Fruit fly (Drosophila melanogaster) whole organism: ENCODE results near the gene fln.

Experiments used
- CG8478 ChIP-seq: fragments of >200 bp; optimal IDR thresholded peaks from 2 replicates; lab custom pipeline; 2018; ENCODE audit warnings: inconsistent platforms
- Dll ChIP-seq: fragments of >200 bp; optimal IDR thresholded peaks from 2 replicates; lab custom pipeline; 2017
- EcR ChIP-seq, 2 experiments: fragments of >200 bp; optimal IDR thresholded peaks; 2 replicates each; lab custom pipeline; 2017; ENCODE audit warnings: missing biosample characterization in 2 of 2, missing genetic modification characterization in 2 of 2, missing genetic modification reagents in 2 of 2
- pan ChIP-seq: fragments of >200 bp; optimal IDR thresholded peaks from 2 replicates; lab custom pipeline; 2017
- psq ChIP-seq: fragments of >200 bp; optimal IDR thresholded peaks from 2 replicates; lab custom pipeline; 2017
- usp ChIP-seq: fragments of >200 bp; optimal IDR thresholded peaks from 2 replicates; lab custom pipeline; 2017; ENCODE audit warnings: missing biosample characterization, missing genetic modification characterization, mixed read lengths

fln gene

dm6 chr3L:19991714-19992231 is 753 bp upstream of the fln start, which contains the start of the genes CG7646 and Nca:
Gene CG7646, plus strand, starts transcription at chr3L:19991887.
Gene Nca, plus strand, starts transcription at chr3L:19991887.
- TF ChIP-seq psq (lab: Kevin White, UChicago) (no peak), EcR (GFP tag; optimal IDR thresholded peaks at IDR 0.05; lab: Kevin White, UChicago) (no peak), Dll (lab: Kevin White, UChicago) (no peak), pan (lab: Kevin White, UChicago) (no peak), CG8478 (lab: Kevin White, UChicago) (no peak)

dm6 chr3L:19988891-19989290 is 2.1 kb downstream of the fln start, which contains the start of gene Csas:
Gene Csas, minus strand, starts transcription at chr3L:19988991.
- TF ChIP-seq pan (lab: Kevin White, UChicago) (no peak), usp (GFP tag; lab: Kevin White, UChicago) (no peak), Dll (lab: Kevin White, UChicago) (no peak), psq (lab: Kevin White, UChicago) (no peak), CG8478 (lab: Kevin White, UChicago) (no peak), EcR (GFP tag; optimal IDR thresholded peaks at IDR 0.05; lab: Kevin White, UChicago) (no peak)

- TF ChIP-seq psq (lab: Kevin White, UChicago), result no peak
- no peak for TF ChIP-seq EcR (GFP tag; optimal IDR thresholded peaks at IDR 0.05; lab: Kevin White, UChicago)
- TF ChIP-seq usp (GFP tag; lab: Kevin White, UChicago), result no peak
- TF ChIP-seq pan (lab: Kevin White, UChicago), result no peak
- no peak for TF ChIP-seq CG8478 (lab: Kevin White, UChicago)
- TF ChIP-seq Dll (lab: Kevin White, UChicago), result no peak
These were observed 5.3 kb downstream of the fln start, which contains the start of the genes hale and schuy for dm6 chr3L:19985768-19986167. Gene hale, minus strand, starts transcription at chr3L:19985868. Gene schuy, plus strand, starts transcription at chr3L:19986093.

dm6 chr3L:19981385-19981784 is 9.6 kb downstream of the fln start, which contains the start of gene CG17732:
Gene CG17732, plus strand, starts transcription at chr3L:19981685.
- TF ChIP-seq Dll (lab: Kevin White, UChicago) (no peak), usp (GFP tag; lab: Kevin White, UChicago) (no peak), pan (lab: Kevin White, UChicago) (no peak), psq (lab: Kevin White, UChicago) (no peak), CG8478 (lab: Kevin White, UChicago) (no peak), EcR (GFP tag; optimal IDR thresholded peaks at IDR 0.05; lab: Kevin White, UChicago) (no peak)

- TF ChIP-seq pan (lab: Kevin White, UChicago) (no peak), CG8478 (lab: Kevin White, UChicago) (no peak), EcR (GFP tag; optimal IDR thresholded peaks at IDR 0.05; lab: Kevin White, UChicago) (no peak), Dll (lab: Kevin White, UChicago) (no peak), usp (GFP tag; lab: Kevin White, UChicago) (no peak), psq (lab: Kevin White, UChicago) (no peak)
These were observed 11.4 kb downstream of the fln start, which contains the start of gene CG14182 for dm6 chr3L:19979592-19979991. Gene CG14182, minus strand, starts transcription at chr3L:19979812.

- TF ChIP-seq EcR (GFP tag; optimal IDR thresholded peaks at IDR 0.05; lab: Kevin White, UChicago) (no peak), usp (GFP tag; lab: Kevin White, UChicago) (no peak), psq (lab: Kevin White, UChicago) (no peak), Dll (lab: Kevin White, UChicago) (no peak), CG8478 (lab: Kevin White, UChicago) (no peak), pan (lab: Kevin White, UChicago) (no peak)
These were observed 12.9 kb downstream of the fln start for dm6 chr3L:19978088-19978487.

dm6 chr3L:19968725-19969598 is 22.1 kb downstream of the fln start:
- TF ChIP-seq pan (lab: Kevin White, UChicago) (no peak), Dll (lab: Kevin White, UChicago) (no peak), usp (GFP tag; lab: Kevin White, UChicago) (no peak)

dm6 chr3L:19961805-19962204 is 29.2 kb downstream of the fln start:
- TF ChIP-seq CG8478 (lab: Kevin White, UChicago) (no peak), psq (lab: Kevin White, UChicago) (no peak), Dll (lab: Kevin White, UChicago) (no peak), pan (lab: Kevin White, UChicago) (no peak), usp (GFP tag; lab: Kevin White, UChicago) (no peak), EcR (GFP tag; optimal IDR thresholded peaks at IDR 0.05; lab: Kevin White, UChicago) (no peak)

dm6 chr3L:19955699-19956098 is 35.3 kb downstream of the fln start, which contains the start of gene CG42263:
Gene CG42263, minus strand, starts transcription at chr3L:19955799.
- TF ChIP-seq Dll (lab: Kevin White, UChicago), result no peak
- no peak for TF ChIP-seq usp (GFP tag; lab: Kevin White, UChicago)
- TF ChIP-seq pan (lab: Kevin White, UChicago), result no peak
- no peak for TF ChIP-seq EcR (GFP tag; optimal IDR thresholded peaks at IDR 0.05; lab: Kevin White, UChicago)
- no peak for TF ChIP-seq CG8478 (lab: Kevin White, UChicago)
- TF ChIP-seq psq (lab: Kevin White, UChicago), result no peak

dm6 chr3L:19954426-19954825 is 36.6 kb downstream of the fln start, which contains the start of gene CG42654:
Gene CG42654, minus strand, starts transcription at chr3L:19954526.
- TF ChIP-seq psq (lab: Kevin White, UChicago) (no peak), usp (GFP tag; lab: Kevin White, UChicago) (no peak), Dll (lab: Kevin White, UChicago) (no peak)

dm6 chr3L:19953612-19954011 is 37.4 kb downstream of the fln start, which contains the start of gene CG42655:
Gene CG42655, minus strand, starts transcription at chr3L:19953712.
- TF ChIP-seq Dll (lab: Kevin White, UChicago) (no peak), CG8478 (lab: Kevin White, UChicago) (no peak), psq (lab: Kevin White, UChicago) (no peak), usp (GFP tag; lab: Kevin White, UChicago) (no peak), pan (lab: Kevin White, UChicago) (no peak), EcR (GFP tag; optimal IDR thresholded peaks at IDR 0.05; lab: Kevin White, UChicago) (no peak)
